Fruit fly (Drosophila melanogaster) S2 (cell line): ENCODE measurements around the gene CG44001.

Source experiments
- CG8478 ChIP-seq: fragments of >200 bp; optimal IDR thresholded peaks from 2 replicates; lab custom pipeline; 2018
- CTCF ChIP-seq, 2 experiments: fragments of >200 bp; optimal IDR thresholded peaks; 2 replicates each; lab custom pipeline; 2018

The CG44001 gene

dm6 chr2L:5030535-5030934 is 12.5 kb upstream of the CG44001 start:
- TF ChIP-seq CG8478, result no peak
- no peak for TF ChIP-seq CTCF (optimal IDR thresholded peaks at IDR 0.05; lab: Kevin White, UChicago)

- TF ChIP-seq CG8478 (no peak), CTCF (optimal IDR thresholded peaks at IDR 0.05; lab: Kevin White, UChicago) (no peak)
Measured at dm6 chr2L:5031399-5031798, 11.7 kb upstream of the CG44001 start.

- TF ChIP-seq CTCF (optimal IDR thresholded peaks at IDR 0.05; lab: Kevin White, UChicago), result no peak
- TF ChIP-seq CG8478, result no peak
Measured at dm6 chr2L:5031886-5032285, 11.2 kb upstream of the CG44001 start.

dm6 chr2L:5036120-5036519 is 7.0 kb upstream of the CG44001 start:
- TF ChIP-seq CTCF (optimal IDR thresholded peaks at IDR 0.05; lab: Kevin White, UChicago) (peak; percentile 87 to 88), CG8478 (no peak)

dm6 chr2L:5037402-5037860 is 5.6 kb upstream of the CG44001 start, which contains the start of the genes CG14042 and SP555:
CG14042 (plus strand) TSS chr2L:5037709.
SP555 (plus strand) TSS chr2L:5037709.
- TF ChIP-seq CTCF (optimal IDR thresholded peaks at IDR 0.05; lab: Kevin White, UChicago), result no peak
- no peak for TF ChIP-seq CG8478

- no peak for TF ChIP-seq CTCF (optimal IDR thresholded peaks at IDR 0.05; lab: Kevin White, UChicago)
- no peak for TF ChIP-seq CG8478
Measured at dm6 chr2L:5042076-5042475, 994 bp upstream of the CG44001 start.

- TF ChIP-seq CTCF (optimal IDR thresholded peaks at IDR 0.05; lab: Kevin White, UChicago) (no peak), CG8478 (no peak)
Measured at dm6 chr2L:5043495-5044146, 551 bp downstream of the CG44001 start.

dm6 chr2L:5044361-5044891 is 1.4 kb downstream of the CG44001 start, which contains the start of gene CG31650:
CG31650 (minus strand) TSS chr2L:5044712.
- TF ChIP-seq CTCF (optimal IDR thresholded peaks at IDR 0.05; lab: Kevin White, UChicago) (no peak), CG8478 (no peak)

- TF ChIP-seq CG8478 (no peak), CTCF (optimal IDR thresholded peaks at IDR 0.05; lab: Kevin White, UChicago) (no peak)
Measured at dm6 chr2L:5044892-5045619, 2.0 kb downstream of the CG44001 start.

dm6 chr2L:5046261-5046660 is 3.2 kb downstream of the CG44001 start:
- no peak for TF ChIP-seq CG8478

- TF ChIP-seq CTCF (optimal IDR thresholded peaks at IDR 0.05; lab: Kevin White, UChicago), result no peak
- no peak for TF ChIP-seq CG8478
Measured at dm6 chr2L:5049974-5050373, 6.9 kb downstream of the CG44001 start.

- TF ChIP-seq CG8478 (no peak), CTCF (optimal IDR thresholded peaks at IDR 0.05; lab: Kevin White, UChicago) (no peak)
Measured at dm6 chr2L:5050825-5051224, 7.8 kb downstream of the CG44001 start, which contains the start of gene CG9121. CG9121 (minus strand) TSS chr2L:5051062.

- TF ChIP-seq CG8478, result no peak
- TF ChIP-seq CTCF (optimal IDR thresholded peaks at IDR 0.05; lab: Kevin White, UChicago), result peak in 1 of 2 experiments; percentile 1
Measured at dm6 chr2L:5052367-5052914, 9.4 kb downstream of the CG44001 start, which contains the start of gene senju. senju (plus strand) TSS chr2L:5052843.

- TF ChIP-seq CTCF (optimal IDR thresholded peaks at IDR 0.05; lab: Kevin White, UChicago) (no peak), CG8478 (no peak)
Measured at dm6 chr2L:5052994-5053393, 9.9 kb downstream of the CG44001 start, which contains the start of gene eIF3h. eIF3h (minus strand) TSS chr2L:5053094.

dm6 chr2L:5054953-5055352 is 11.9 kb downstream of the CG44001 start, which contains the start of the genes CG14036 and His3.3A:
CG14036 (minus strand) TSS chr2L:5055016.
His3.3A (plus strand) TSS chr2L:5055058.
- peak; percentile 5 to 21 for TF ChIP-seq CTCF (optimal IDR thresholded peaks at IDR 0.05; lab: Kevin White, UChicago)
- no peak for TF ChIP-seq CG8478
